Fruit fly (Drosophila melanogaster) whole organism, embryonic: ENCODE data around the gene CG15337.

Source experiments
- Aef1 ChIP-seq: fragments of 200-800 bp; sonication (Bioruptor generic); IDR thresholded peaks from 3 replicates; pipeline ENCODE4 v1.3.6; 2022; ENCODE audit warnings: missing biosample characterization, missing genetic modification characterization
- Asciz ChIP-seq: fragments of 200-800 bp; sonication (Bioruptor generic); optimal IDR thresholded peaks from 2 replicates; lab custom pipeline; 2017; ENCODE audit warnings: missing biosample characterization, mild to moderate bottlenecking, missing genetic modification characterization, missing genetic modification reagents
- CG10147 ChIP-seq: fragments of 200-800 bp; sonication (Bioruptor generic); optimal IDR thresholded peaks from 2 replicates; lab custom pipeline; 2019; ENCODE audit warnings: missing biosample characterization, mild to moderate bottlenecking, missing genetic modification characterization, moderate library complexity
- CG10654 ChIP-seq: fragments of 200-800 bp; sonication (Bioruptor generic); optimal IDR thresholded peaks from 2 replicates; lab custom pipeline; 2016; ENCODE audit warnings: missing biosample characterization, missing genetic modification characterization
- CG10979 ChIP-seq: fragments of 200-800 bp; sonication (Bioruptor generic); optimal IDR thresholded peaks from 2 replicates; lab custom pipeline; 2018; ENCODE audit warnings: missing biosample characterization, mild to moderate bottlenecking, missing genetic modification characterization, moderate library complexity
- CG11723 ChIP-seq: fragments of 200-800 bp; sonication (Bioruptor generic); optimal IDR thresholded peaks from 2 replicates; lab custom pipeline; 2017; ENCODE audit warnings: missing biosample characterization, mild to moderate bottlenecking, missing genetic modification characterization
- CG12391 ChIP-seq: fragments of 200-800 bp; sonication (Bioruptor generic); optimal IDR thresholded peaks from 3 replicates; lab custom pipeline; 2018; ENCODE audit warnings: missing biosample characterization, mild to moderate bottlenecking, missing genetic modification characterization, moderate library complexity
- CG14710 ChIP-seq: fragments of 200-800 bp; sonication (Bioruptor generic); optimal IDR thresholded peaks from 3 replicates; lab custom pipeline; 2019; ENCODE audit warnings: missing biosample characterization, mild to moderate bottlenecking, missing genetic modification characterization, moderate library complexity
- CG14965 ChIP-seq: fragments of 200-800 bp; sonication (Bioruptor generic); optimal IDR thresholded peaks from 2 replicates; lab custom pipeline; 2016; ENCODE audit warnings: missing biosample characterization, missing genetic modification characterization, borderline replicate concordance
- CG1647 ChIP-seq: fragments of 200-800 bp; sonication (Bioruptor generic); optimal IDR thresholded peaks from 3 replicates; lab custom pipeline; 2016; ENCODE audit warnings: missing biosample characterization, missing genetic modification characterization
- CG16813 ChIP-seq: fragments of 200-800 bp; sonication (Bioruptor generic); IDR thresholded peaks from 3 replicates; pipeline ENCODE4 v1.3.6; 2022; ENCODE audit warnings: missing biosample characterization, missing genetic modification characterization; ENCODE audit not compliant: partially characterized antibody
- CG17359 ChIP-seq: fragments of 200-800 bp; sonication (Bioruptor generic); optimal IDR thresholded peaks from 3 replicates; lab custom pipeline; 2018; ENCODE audit warnings: missing biosample characterization, mild to moderate bottlenecking, missing genetic modification characterization, moderate library complexity
- CG17568 ChIP-seq: fragments of 200-800 bp; sonication (Bioruptor generic); optimal IDR thresholded peaks from 2 replicates; lab custom pipeline; 2018; ENCODE audit warnings: missing biosample characterization, mild to moderate bottlenecking, missing genetic modification characterization, moderate library complexity
- CG30020 ChIP-seq: fragments of 200-800 bp; optimal IDR thresholded peaks from 2 replicates; lab custom pipeline; 2019; ENCODE audit warnings: missing biosample characterization, mild to moderate bottlenecking, missing genetic modification characterization, moderate library complexity
- CG32532 ChIP-seq: fragments of 200-800 bp; sonication (Bioruptor generic); IDR thresholded peaks from 2 replicates; pipeline ENCODE4 v1.3.6; 2022; ENCODE audit warnings: missing biosample characterization, missing genetic modification characterization
- CG32772 ChIP-seq: fragments of 200-800 bp; sonication (Bioruptor generic); IDR thresholded peaks from 2 replicates; pipeline ENCODE4 v1.3.6; 2022; ENCODE audit warnings: missing biosample characterization, missing genetic modification characterization
- CG34422 ChIP-seq: fragments of 200-800 bp; sonication (Bioruptor generic); IDR thresholded peaks from 3 replicates; pipeline ENCODE4 v1.3.6; 2022; ENCODE audit warnings: missing biosample characterization, missing genetic modification characterization
- CG43689 ChIP-seq: fragments of 200-800 bp; sonication (Bioruptor generic); IDR thresholded peaks from 2 replicates; pipeline ENCODE4 v1.3.6; 2022; ENCODE audit warnings: missing biosample characterization, missing genetic modification characterization
- CG4404 ChIP-seq: fragments of 200-800 bp; sonication (Bioruptor generic); IDR thresholded peaks from 2 replicates; pipeline ENCODE4 v1.3.6; 2022; ENCODE audit warnings: missing biosample characterization, missing genetic modification characterization
- CG5953 ChIP-seq: fragments of 200-800 bp; sonication (Bioruptor generic); IDR thresholded peaks from 2 replicates; pipeline ENCODE4 v1.3.6; 2022; ENCODE audit warnings: missing biosample characterization, missing genetic modification characterization
- CG6689 ChIP-seq: fragments of 200-800 bp; sonication (Bioruptor generic); IDR thresholded peaks from 2 replicates; pipeline ENCODE4 v1.3.6; 2022; ENCODE audit warnings: missing biosample characterization, missing genetic modification characterization
- CG9932 ChIP-seq: fragments of 200-800 bp; sonication (Bioruptor generic); IDR thresholded peaks from 2 replicates; pipeline ENCODE4 v1.3.6; 2022; ENCODE audit warnings: missing biosample characterization, missing genetic modification characterization
- D19A ChIP-seq: fragments of 200-800 bp; optimal IDR thresholded peaks from 3 replicates; lab custom pipeline; 2019; ENCODE audit warnings: missing biosample characterization, mild to moderate bottlenecking, missing genetic modification characterization, moderate library complexity
- Drgx ChIP-seq: fragments of 200-800 bp; sonication (Bioruptor generic); IDR thresholded peaks from 2 replicates; pipeline ENCODE4 v1.3.6; 2022; ENCODE audit warnings: missing biosample characterization, missing genetic modification characterization
- Eip74EF ChIP-seq, 2 experiments: fragments of 200-800 bp in 1 of 2; fragments of >200 bp in 1 of 2; sonication (Bioruptor generic) in 1 of 2; optimal IDR thresholded peaks; 2 replicates each; lab custom pipeline; 2017 to 2019; ENCODE audit warnings: missing biosample characterization in 2 of 2, missing genetic modification characterization in 2 of 2, mild to moderate bottlenecking in 1 of 2, moderate library complexity in 1 of 2
- Hey ChIP-seq: fragments of 200-800 bp; sonication (Bioruptor generic); optimal IDR thresholded peaks from 3 replicates; lab custom pipeline; 2018; ENCODE audit warnings: missing biosample characterization, mild to moderate bottlenecking, missing genetic modification characterization
- Hr3 ChIP-seq: fragments of 200-800 bp; sonication (Bioruptor generic); optimal IDR thresholded peaks from 3 replicates; lab custom pipeline; 2016; ENCODE audit warnings: missing biosample characterization, missing genetic modification characterization
- Meics ChIP-seq: fragments of 200-800 bp; sonication (Bioruptor generic); optimal IDR thresholded peaks from 2 replicates; lab custom pipeline; 2017; ENCODE audit warnings: missing biosample characterization, mild to moderate bottlenecking, missing genetic modification characterization
- Pdp1 ChIP-seq, 2 experiments: fragments of 200-800 bp; sonication (Bioruptor generic); optimal IDR thresholded peaks; 3 replicates each; lab custom pipeline; 2016; ENCODE audit warnings: missing biosample characterization in 2 of 2, missing genetic modification characterization in 2 of 2, mild to moderate bottlenecking in 1 of 2, moderate library complexity in 1 of 2
- Xrp1 ChIP-seq: fragments of 200-800 bp; sonication (Bioruptor generic); IDR thresholded peaks from 2 replicates; pipeline ENCODE4 v1.3.6; 2022; ENCODE audit warnings: missing biosample characterization, missing genetic modification characterization
- bcd ChIP-seq: fragments of 200-800 bp; sonication (Bioruptor generic); optimal IDR thresholded peaks from 2 replicates; lab custom pipeline; 2017; ENCODE audit warnings: missing biosample characterization, mild to moderate bottlenecking, missing genetic modification characterization
- bigmax ChIP-seq: fragments of 200-800 bp; sonication (Bioruptor generic); optimal IDR thresholded peaks from 2 replicates; lab custom pipeline; 2018; ENCODE audit warnings: missing biosample characterization, mild to moderate bottlenecking, missing genetic modification characterization
- bsh ChIP-seq, 2 experiments: fragments of 200-800 bp; sonication (Bioruptor generic); optimal IDR thresholded peaks; 2 replicates each; lab custom pipeline; 2017 to 2018; ENCODE audit warnings: mild to moderate bottlenecking in 2 of 2, missing biosample characterization in 2 of 2, missing genetic modification characterization in 2 of 2, moderate library complexity in 1 of 2
- chinmo ChIP-seq: fragments of 200-800 bp; sonication (Bioruptor generic); IDR thresholded peaks from 4 replicates; pipeline ENCODE4 v1.3.6; 2022; ENCODE audit warnings: missing biosample characterization, missing genetic modification characterization; ENCODE audit not compliant: partially characterized antibody
- dimm ChIP-seq: fragments of 200-800 bp; sonication (Bioruptor generic); IDR thresholded peaks from 2 replicates; pipeline ENCODE4 v1.3.6; 2022; ENCODE audit warnings: missing biosample characterization, missing genetic modification characterization
- dysf ChIP-seq: fragments of 200-800 bp; sonication (Bioruptor generic); IDR thresholded peaks from 3 replicates; pipeline ENCODE4 v1.3.6; 2022; ENCODE audit warnings: missing biosample characterization, missing genetic modification characterization
- fd96Cb ChIP-seq: fragments of 200-800 bp; sonication (Bioruptor generic); optimal IDR thresholded peaks from 2 replicates; lab custom pipeline; 2018; ENCODE audit warnings: missing biosample characterization, mild to moderate bottlenecking, missing genetic modification characterization, moderate library complexity
- luna ChIP-seq: fragments of 200-800 bp; sonication (Bioruptor generic); optimal IDR thresholded peaks from 2 replicates; lab custom pipeline; 2016; ENCODE audit warnings: missing biosample characterization, missing genetic modification characterization
- maf-S ChIP-seq: fragments of 200-800 bp; sonication (Bioruptor generic); optimal IDR thresholded peaks from 2 replicates; lab custom pipeline; 2016; ENCODE audit warnings: missing biosample characterization, missing genetic modification characterization
- nerfin-1 ChIP-seq: fragments of 200-800 bp; sonication (Bioruptor generic); optimal IDR thresholded peaks from 3 replicates; lab custom pipeline; 2019; ENCODE audit warnings: missing biosample characterization, mild to moderate bottlenecking, missing genetic modification characterization, moderate library complexity
- odd ChIP-seq: fragments of 200-800 bp; sonication (Bioruptor generic); optimal IDR thresholded peaks from 2 replicates; lab custom pipeline; 2017; ENCODE audit warnings: missing biosample characterization, mild to moderate bottlenecking, missing genetic modification characterization
- prd ChIP-seq, 3 experiments: fragments of >200 bp in 2 of 3; fragments of 200-800 bp in 1 of 3; sonication (Bioruptor generic) in 1 of 3; optimal IDR thresholded peaks in 2 of 3; IDR thresholded peaks in 1 of 3; 2 replicates in 2 of 3; 3 replicates in 1 of 3; pipeline versions ENCODE4 v1.3.6 to Lab custom; 2017 to 2022; ENCODE audit warnings: missing biosample characterization in 1 of 3, missing genetic modification characterization in 1 of 3
- sisA ChIP-seq: fragments of 200-800 bp; sonication (Bioruptor generic); IDR thresholded peaks from 2 replicates; pipeline ENCODE4 v1.3.6; 2022; ENCODE audit warnings: missing biosample characterization, missing genetic modification characterization
- slbo ChIP-seq: fragments of 200-800 bp; sonication (Bioruptor generic); IDR thresholded peaks from 2 replicates; pipeline ENCODE4 v1.3.6; 2022; ENCODE audit warnings: missing biosample characterization, missing genetic modification characterization
- sna ChIP-seq: fragments of 200-800 bp; sonication (Bioruptor generic); IDR thresholded peaks from 2 replicates; pipeline ENCODE4 v1.3.6; 2022; ENCODE audit warnings: missing biosample characterization, missing genetic modification characterization; ENCODE audit not compliant: partially characterized antibody
- tll ChIP-seq, 2 experiments: fragments of 200-800 bp in 1 of 2; fragments of >200 bp in 1 of 2; sonication (Bioruptor generic) in 1 of 2; optimal IDR thresholded peaks; 2 replicates each; lab custom pipeline; 2017 to 2019; ENCODE audit warnings: missing biosample characterization in 2 of 2, missing genetic modification characterization in 2 of 2, mild to moderate bottlenecking in 1 of 2, moderate library complexity in 1 of 2
- unc-4 ChIP-seq: fragments of 200-800 bp; sonication (Bioruptor generic); IDR thresholded peaks from 2 replicates; pipeline ENCODE4 v1.3.6; 2022; ENCODE audit warnings: missing biosample characterization, missing genetic modification characterization; ENCODE audit not compliant: partially characterized antibody
- vvl ChIP-seq: fragments of 200-800 bp; sonication (Bioruptor generic); IDR thresholded peaks from 2 replicates; pipeline ENCODE4 v1.3.6; 2022; ENCODE audit warnings: missing biosample characterization, missing genetic modification characterization

The CG15337 gene

dm6 chrX:8125224-8125649 lies 34.6 kb upstream of the CG15337 start (continued):
- TF ChIP-seq tll (GFP tag; optimal IDR thresholded peaks at IDR 0.05; lab: Kevin White, UChicago): no peak
- peak; percentile 53 for TF ChIP-seq fd96Cb (tag; lab: Kevin White, UChicago)
- TF ChIP-seq prd (optimal IDR thresholded peaks at IDR 0.05; lab: Kevin White, UChicago): no peak
- peak; percentile 71; the same call in 2 of the 3 replicates for TF ChIP-seq prd (GFP tag; IDR thresholded peaks at IDR 0.05; lab: Robert Waterston, UW)
- TF ChIP-seq dimm (GFP tag; lab: Robert Waterston, UW): peak; percentile 39; the same call in 1 of the 2 replicates
- peak; percentile 43 for TF ChIP-seq nerfin-1 (tag; lab: Kevin White, UChicago)
- peak; percentile 18 for TF ChIP-seq CG30020 (tag; lab: Kevin White, UChicago)
- peak; percentile 55 for TF ChIP-seq Asciz (GFP tag; lab: Kevin White, UChicago)
- peak in 1 of 2 experiments; percentile 60 for TF ChIP-seq bsh (GFP tag; optimal IDR thresholded peaks at IDR 0.05; lab: Kevin White, UChicago)
- TF ChIP-seq CG16813 (GFP tag; lab: Robert Waterston, UW): no peak
- TF ChIP-seq CG1647 (GFP tag; lab: Kevin White, UChicago): no peak
- TF ChIP-seq CG32532 (GFP tag; lab: Robert Waterston, UW): 0 out of 2 replicates have a peak, but pooled peaks have one; percentile 17
- TF ChIP-seq CG6689 (GFP tag; lab: Robert Waterston, UW): peak; percentile 60
- TF ChIP-seq CG14965 (GFP tag; lab: Kevin White, UChicago): no peak
- peak in 1 of 2 experiments; percentile 69 for TF ChIP-seq Eip74EF (GFP tag; optimal IDR thresholded peaks at IDR 0.05; lab: Kevin White, UChicago)
- 0 out of 4 replicates have a peak, but pooled peaks have one; percentile 20 for TF ChIP-seq chinmo (GFP tag; lab: Robert Waterston, UW)
- no peak for TF ChIP-seq luna (GFP tag; lab: Kevin White, UChicago)
- TF ChIP-seq CG10979 (tag; lab: Kevin White, UChicago): peak; percentile 69
- peak; percentile 60 for TF ChIP-seq D19A (tag; lab: Kevin White, UChicago)
- peak; percentile 18; the same call in 1 of the 3 replicates for TF ChIP-seq CG34422 (GFP tag; lab: Robert Waterston, UW)
- peak; percentile 24; the same call in 1 of the 2 replicates for TF ChIP-seq sisA (GFP tag; lab: Robert Waterston, UW)
- peak; percentile 4 for TF ChIP-seq CG10147 (GFP tag; lab: Kevin White, UChicago)
- TF ChIP-seq CG4404: no peak
- peak; percentile 49 for TF ChIP-seq CG12391
- TF ChIP-seq sna (GFP tag; lab: Robert Waterston, UW): no peak
- no peak for TF ChIP-seq unc-4
- no peak for TF ChIP-seq maf-S (GFP tag; lab: Kevin White, UChicago)
- TF ChIP-seq Xrp1 (GFP tag; lab: Robert Waterston, UW): peak; percentile 45; the same call in 1 of the 2 replicates
- TF ChIP-seq CG9932: no peak
- no peak for TF ChIP-seq Pdp1 (GFP tag; optimal IDR thresholded peaks at IDR 0.05; lab: Kevin White, UChicago)
- peak; percentile 55 for TF ChIP-seq CG14710 (tag; lab: Kevin White, UChicago)
- no peak for TF ChIP-seq bigmax (GFP tag; lab: Kevin White, UChicago)
- TF ChIP-seq CG32772 (GFP tag; lab: Robert Waterston, UW): 0 out of 2 replicates have a peak, but pooled peaks have one; percentile 32
- peak; percentile 19 for TF ChIP-seq Meics
- TF ChIP-seq vvl (GFP tag; lab: Robert Waterston, UW): peak; percentile 19; the same call in 1 of the 2 replicates
- peak; percentile 55 for TF ChIP-seq Drgx (GFP tag; lab: Robert Waterston, UW)
- peak; percentile 24; the same call in 1 of the 3 replicates for TF ChIP-seq Aef1 (GFP tag; lab: Robert Waterston, UW)
- TF ChIP-seq CG10654 (GFP tag; lab: Kevin White, UChicago): peak; percentile 33
- peak; percentile 33 for TF ChIP-seq odd (GFP tag; lab: Kevin White, UChicago)
- peak; percentile 45; the same call in 1 of the 3 replicates for TF ChIP-seq dysf
- no peak for TF ChIP-seq Hey (tag; lab: Kevin White, UChicago)
- 0 out of 2 replicates have a peak, but pooled peaks have one; percentile 31 for TF ChIP-seq CG5953 (GFP tag; lab: Robert Waterston, UW)
- no peak for TF ChIP-seq CG43689
- TF ChIP-seq CG17359: peak; percentile 65
- TF ChIP-seq bcd (GFP tag; lab: Kevin White, UChicago): peak; percentile 50
- peak; percentile 57 for TF ChIP-seq Hr3 (GFP tag; lab: Kevin White, UChicago)
- peak; percentile 13 for TF ChIP-seq CG11723
- no peak for TF ChIP-seq CG17568 (GFP tag; lab: Kevin White, UChicago)
- 0 out of 2 replicates have a peak, but pooled peaks have one; percentile 29 for TF ChIP-seq slbo (GFP tag; lab: Robert Waterston, UW)
